Worm (Caenorhabditis elegans) whole organism, L1 larva: ENCODE measurements around the gene gst-39.

Source experiments
- C16A3.4 ChIP-seq: fragments of 150-350 bp; optimal IDR thresholded peaks from 2 replicates; lab custom pipeline; 2014; ENCODE audit warnings: missing biosample characterization, missing genetic modification characterization
- ama-1 ChIP-seq: fragments of 150-350 bp; optimal IDR thresholded peaks from 2 replicates; lab custom pipeline; 2014
- blmp-1 ChIP-seq: fragments of 150-350 bp; optimal IDR thresholded peaks from 2 replicates; lab custom pipeline; 2014; ENCODE audit warnings: missing biosample characterization, missing genetic modification characterization
- ceh-8 ChIP-seq: fragments of 200-800 bp; sonication (Bioruptor generic); optimal IDR thresholded peaks from 2 replicates; lab custom pipeline; 2018; ENCODE audit warnings: mild to moderate bottlenecking, missing genetic modification characterization, moderate library complexity, missing compliant biosample characterization
- ceh-82 ChIP-seq, 3 experiments: fragments of 150-350 bp in 1 of 3; sonication (generic microtip) in 2 of 3; optimal IDR thresholded peaks; 2 replicates each; lab custom pipeline; 2014 to 2017; ENCODE audit warnings: missing biosample characterization in 3 of 3, missing genetic modification characterization in 3 of 3
- ceh-90 ChIP-seq: sonication (generic microtip); optimal IDR thresholded peaks from 2 replicates; lab custom pipeline; 2016; ENCODE audit warnings: missing genetic modification characterization, missing compliant biosample characterization
- efl-1 ChIP-seq, 4 experiments: fragments of 150-350 bp; optimal IDR thresholded peaks in 3 of 4; peaks in 1 of 4; 1 replicate in 1 of 4; 2 replicates in 3 of 4; lab custom pipeline; 2014; ENCODE audit warnings: missing biosample characterization in 2 of 4, missing genetic modification characterization in 2 of 4, missing genetic modification reagents in 2 of 4
- efl-3 ChIP-seq: fragments of 200-800 bp; sonication (Bioruptor generic); optimal IDR thresholded peaks from 2 replicates; lab custom pipeline; 2018; ENCODE audit warnings: mild to moderate bottlenecking, missing genetic modification characterization, missing compliant biosample characterization
- elt-2 ChIP-seq: sonication (generic microtip); optimal IDR thresholded peaks from 2 replicates; lab custom pipeline; 2016; ENCODE audit warnings: missing genetic modification characterization, mild to moderate bottlenecking, inconsistent platforms, missing compliant biosample characterization, missing genetic modification reagents
- fkh-10 ChIP-seq: sonication (generic microtip); optimal IDR thresholded peaks from 2 replicates; lab custom pipeline; 2017; ENCODE audit warnings: missing biosample characterization, missing genetic modification reagents, missing genetic modification characterization
- hlh-17 ChIP-seq: fragments of 200-800 bp; sonication (Bioruptor generic); optimal IDR thresholded peaks from 2 replicates; lab custom pipeline; 2018; ENCODE audit warnings: missing genetic modification characterization, mild to moderate bottlenecking, missing compliant biosample characterization, moderate library complexity, borderline replicate concordance
- hlh-4 ChIP-seq: sonication (generic microtip); optimal IDR thresholded peaks from 2 replicates; lab custom pipeline; 2016; ENCODE audit warnings: mild to moderate bottlenecking, missing genetic modification characterization, missing compliant biosample characterization
- isw-1 ChIP-seq: fragments of 200-800 bp; sonication (Bioruptor generic); IDR thresholded peaks from 2 replicates; pipeline ENCODE4 v1.3.6; 2022; ENCODE audit warnings: missing genetic modification characterization, missing compliant biosample characterization
- lin-13 ChIP-seq: fragments of 150-350 bp; optimal IDR thresholded peaks from 2 replicates; lab custom pipeline; 2014; ENCODE audit warnings: missing biosample characterization, missing genetic modification reagents, missing genetic modification characterization
- lin-15B ChIP-seq: fragments of 150-350 bp; sonication (generic microtip); optimal IDR thresholded peaks from 3 replicates; lab custom pipeline; 2014; ENCODE audit warnings: missing biosample characterization, missing genetic modification characterization
- lin-35 ChIP-seq, 2 experiments: fragments of 150-350 bp; optimal IDR thresholded peaks; 2 replicates each; lab custom pipeline; 2014; ENCODE audit warnings: missing biosample characterization in 2 of 2, missing genetic modification characterization in 2 of 2, missing genetic modification reagents in 2 of 2
- nhr-19 ChIP-seq: fragments of 200-800 bp; sonication (Bioruptor generic); conservative IDR thresholded peaks from 2 replicates; pipeline ENCODE4 v1.3.6; 2022; ENCODE audit warnings: missing genetic modification characterization, missing compliant biosample characterization
- nhr-47 ChIP-seq: sonication (generic microtip); optimal IDR thresholded peaks from 2 replicates; lab custom pipeline; 2016; ENCODE audit warnings: mild to moderate bottlenecking, missing genetic modification characterization, moderate library complexity, missing compliant biosample characterization
- nhr-76 ChIP-seq: sonication (generic microtip); optimal IDR thresholded peaks from 2 replicates; lab custom pipeline; 2017; ENCODE audit warnings: missing biosample characterization, missing genetic modification characterization
- nhr-77 ChIP-seq: fragments of 150-350 bp; optimal IDR thresholded peaks from 2 replicates; lab custom pipeline; 2014; ENCODE audit warnings: missing biosample characterization, missing genetic modification characterization
- nhr-84 ChIP-seq: sonication (generic microtip); optimal IDR thresholded peaks from 2 replicates; lab custom pipeline; 2017; ENCODE audit warnings: missing biosample characterization, missing genetic modification characterization
- nhr-85 ChIP-seq: sonication (generic microtip); peaks from one replicate; lab custom pipeline; 2016; ENCODE audit warnings: missing genetic modification characterization, inconsistent platforms, missing compliant biosample characterization
- pag-3 ChIP-seq: sonication (generic microtip); optimal IDR thresholded peaks from 2 replicates; lab custom pipeline; 2017; ENCODE audit warnings: missing genetic modification characterization, mild to moderate bottlenecking, missing compliant biosample characterization, antibody characterized with exemption, borderline replicate concordance; ENCODE audit not compliant: insufficient read depth
- pax-3 ChIP-seq: fragments of 200-800 bp; sonication (Bioruptor generic); optimal IDR thresholded peaks from 2 replicates; lab custom pipeline; 2018; ENCODE audit warnings: mild to moderate bottlenecking, missing genetic modification characterization, moderate library complexity, missing compliant biosample characterization
- sox-4 ChIP-seq: sonication (generic microtip); optimal IDR thresholded peaks from 2 replicates; lab custom pipeline; 2016; ENCODE audit warnings: missing genetic modification characterization, missing compliant biosample characterization
- sptf-1 ChIP-seq: fragments of 150-350 bp; optimal IDR thresholded peaks from 2 replicates; lab custom pipeline; 2014; ENCODE audit warnings: missing biosample characterization, missing genetic modification characterization
- sup-37 ChIP-seq: fragments of 200-800 bp; sonication (Bioruptor generic); optimal IDR thresholded peaks from 2 replicates; lab custom pipeline; 2018; ENCODE audit warnings: mild to moderate bottlenecking, missing genetic modification characterization, missing compliant biosample characterization
- tbx-2 ChIP-seq: sonication (generic microtip); optimal IDR thresholded peaks from 2 replicates; lab custom pipeline; 2016; ENCODE audit warnings: missing genetic modification characterization, missing compliant biosample characterization
- tlp-1 ChIP-seq: fragments of 150-350 bp; optimal IDR thresholded peaks from 2 replicates; lab custom pipeline; 2014; ENCODE audit warnings: missing biosample characterization, missing genetic modification characterization
- unc-130 ChIP-seq: fragments of 150-350 bp; optimal IDR thresholded peaks from 2 replicates; lab custom pipeline; 2017; ENCODE audit warnings: missing biosample characterization, missing genetic modification characterization, inconsistent platforms
- unc-62 ChIP-seq: fragments of 150-350 bp; optimal IDR thresholded peaks from 2 replicates; lab custom pipeline; 2014; ENCODE audit warnings: missing biosample characterization, missing genetic modification reagents, missing genetic modification characterization
- zip-4 ChIP-seq: fragments of 200-800 bp; sonication (Bioruptor generic); optimal IDR thresholded peaks from 2 replicates; lab custom pipeline; 2018; ENCODE audit warnings: mild to moderate bottlenecking, missing genetic modification characterization, moderate library complexity, missing compliant biosample characterization

The gst-39 gene

ce11 chrII:15204069-15204850 is 32.5 kb upstream of the gst-39 start:
- TF ChIP-seq isw-1 (GFP tag; lab: Robert Waterston, UW): no peak
- no peak for TF ChIP-seq hlh-17 (GFP tag; lab: Kevin White, UChicago)
- TF ChIP-seq lin-15B (tag; lab: Kevin White, UChicago): no peak
- TF ChIP-seq sup-37: no peak
- TF ChIP-seq nhr-47 (tag; lab: Kevin White, UChicago): no peak
- TF ChIP-seq nhr-77 (tag; lab: Kevin White, UChicago): no peak
- TF ChIP-seq ceh-82 (tag; optimal IDR thresholded peaks at IDR 0.05; lab: Kevin White, UChicago): no peak
- no peak for TF ChIP-seq fkh-10 (GFP tag; lab: Kevin White, UChicago)
- TF ChIP-seq hlh-4 (tag; lab: Kevin White, UChicago): no peak
- no peak for TF ChIP-seq nhr-19 (GFP tag; lab: Robert Waterston, UW)
- no peak for TF ChIP-seq pag-3 (tag; lab: Kevin White, UChicago)
- TF ChIP-seq zip-4: no peak
- TF ChIP-seq sox-4 (tag; lab: Kevin White, UChicago): no peak
- TF ChIP-seq nhr-84 (tag; lab: Kevin White, UChicago): no peak
- no peak for TF ChIP-seq lin-13
- no peak for TF ChIP-seq tlp-1 (tag; lab: Kevin White, UChicago)

- TF ChIP-seq tlp-1 (tag; lab: Kevin White, UChicago) (no peak), C16A3.4 (tag; lab: Kevin White, UChicago) (no peak), elt-2 (tag; lab: Kevin White, UChicago) (no peak), nhr-85 (peak; percentile 71), tbx-2 (no peak), efl-3 (GFP tag; lab: Kevin White, UChicago) (no peak), nhr-76 (tag; lab: Kevin White, UChicago) (no peak), unc-130 (tag; lab: Kevin White, UChicago) (no peak), sptf-1 (tag; lab: Kevin White, UChicago) (no peak), blmp-1 (tag; lab: Kevin White, UChicago) (no peak), ama-1 (lab: Kevin White, UChicago) (no peak), efl-1 (optimal IDR thresholded peaks at IDR 0.05; lab: Kevin White, UChicago) (no peak), efl-1 (GFP tag; optimal IDR thresholded peaks at IDR 0.05 in 1 of 2; lab: Kevin White, UChicago) (peak in 1 of 2 experiments; percentile 90)
These were observed 31.8 kb upstream of the gst-39 start for ce11 chrII:15203398-15204068.

DNA sequence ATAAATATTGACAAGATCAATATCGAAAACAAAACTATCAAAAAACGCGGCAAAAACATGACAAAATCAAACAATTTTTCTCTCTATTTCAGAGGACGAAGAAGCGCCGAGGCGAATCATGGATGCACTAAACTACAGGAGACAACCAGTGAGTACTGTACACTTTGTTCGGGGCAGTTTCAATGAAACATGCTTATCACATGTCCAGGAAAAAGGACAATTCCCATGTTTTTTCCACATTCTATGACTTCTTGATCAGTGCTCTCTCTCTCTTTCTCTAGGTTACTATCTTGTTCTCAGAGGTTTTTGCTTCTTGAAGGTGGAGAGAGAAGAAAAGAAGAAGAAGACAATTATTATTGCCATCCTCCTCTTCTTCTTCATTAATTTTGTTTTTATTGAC is 25.8 kb upstream of the gst-39 start:
- TF ChIP-seq unc-62 (GFP tag; lab: Kevin White, UChicago) (no peak), pax-3 (no peak), ceh-90 (tag; lab: Kevin White, UChicago) (no peak), ceh-8 (GFP tag; lab: Kevin White, UChicago) (no peak), ama-1 (lab: Kevin White, UChicago) (no peak), lin-35 (GFP tag; optimal IDR thresholded peaks at IDR 0.05; lab: Kevin White, UChicago) (peak in 1 of 2 experiments; percentile 10), elt-2 (tag; lab: Kevin White, UChicago) (peak; percentile 10)

DNA sequence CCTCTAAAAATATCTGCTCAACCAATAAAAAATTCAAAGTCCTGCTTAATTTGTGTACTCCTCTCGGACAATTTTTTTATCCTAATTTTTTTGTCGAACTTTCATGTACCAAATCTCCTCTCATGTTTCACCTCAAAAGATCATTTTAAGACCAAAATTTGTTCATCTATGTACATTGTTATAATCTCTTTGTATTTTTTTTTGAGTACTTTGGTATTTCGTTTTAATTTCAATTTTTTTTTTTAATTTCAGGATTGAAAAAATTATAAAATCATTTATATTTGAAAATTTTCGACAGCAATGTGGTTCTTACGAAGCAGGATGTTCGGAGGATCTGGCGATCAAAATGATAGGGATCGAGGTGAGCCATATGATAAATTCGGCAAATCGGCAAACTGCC is 24.7 kb upstream of the gst-39 start, which contains the start of gene spsb-1:
Gene spsb-1, plus strand, starts transcription at position 301 of the 400 bp plus-strand sequence.
- TF ChIP-seq C16A3.4 (tag; lab: Kevin White, UChicago): no peak
- TF ChIP-seq, all 84 proteins: peak for 0
